Fruit fly (Drosophila melanogaster) whole organism, embryonic: ENCODE measurements around the gene Rab5.

Experiments
- Asciz ChIP-seq: fragments of 200-800 bp; sonication (Bioruptor generic); optimal IDR thresholded peaks from 2 replicates; lab custom pipeline; 2017; ENCODE audit warnings: missing biosample characterization, mild to moderate bottlenecking, missing genetic modification characterization, missing genetic modification reagents
- CG11696 ChIP-seq: fragments of 200-800 bp; sonication (Bioruptor generic); IDR thresholded peaks from 2 replicates; pipeline ENCODE4 v1.3.6; 2022; ENCODE audit warnings: missing biosample characterization, missing genetic modification characterization
- CG13424 ChIP-seq: fragments of 200-800 bp; sonication (Bioruptor generic); optimal IDR thresholded peaks from 2 replicates; lab custom pipeline; 2019; ENCODE audit warnings: missing biosample characterization, mild to moderate bottlenecking, missing genetic modification characterization, moderate library complexity
- CG15011 ChIP-seq: fragments of 200-800 bp; sonication (Bioruptor generic); optimal IDR thresholded peaks from 3 replicates; lab custom pipeline; 2018; ENCODE audit warnings: missing biosample characterization, mild to moderate bottlenecking, missing genetic modification characterization
- CG17328 ChIP-seq: fragments of 200-800 bp; sonication (Bioruptor generic); IDR thresholded peaks from 2 replicates; pipeline ENCODE4 v1.3.6; 2022; ENCODE audit warnings: missing biosample characterization, missing genetic modification characterization
- CG3281 ChIP-seq: fragments of 200-800 bp; sonication (Bioruptor generic); optimal IDR thresholded peaks from 3 replicates; lab custom pipeline; 2017; ENCODE audit warnings: missing biosample characterization, mild to moderate bottlenecking, missing genetic modification characterization
- CG33213 ChIP-seq: fragments of 200-800 bp; sonication (Bioruptor generic); optimal IDR thresholded peaks from 3 replicates; lab custom pipeline; 2016; ENCODE audit warnings: missing biosample characterization, missing genetic modification characterization
- CG43689 ChIP-seq: fragments of 200-800 bp; sonication (Bioruptor generic); IDR thresholded peaks from 2 replicates; pipeline ENCODE4 v1.3.6; 2022; ENCODE audit warnings: missing biosample characterization, missing genetic modification characterization
- CG4854 ChIP-seq: fragments of 200-800 bp; sonication (Bioruptor generic); optimal IDR thresholded peaks from 2 replicates; lab custom pipeline; 2016; ENCODE audit warnings: missing biosample characterization, missing genetic modification characterization, inconsistent platforms
- CG6854 ChIP-seq: fragments of 200-800 bp; sonication (Bioruptor generic); optimal IDR thresholded peaks from 3 replicates; lab custom pipeline; 2017; ENCODE audit warnings: missing biosample characterization, mild to moderate bottlenecking, missing genetic modification characterization
- CG7357 ChIP-seq: fragments of 200-800 bp; sonication (Bioruptor generic); IDR thresholded peaks from 3 replicates; pipeline ENCODE4 v1.3.6; 2022; ENCODE audit warnings: missing biosample characterization, missing genetic modification characterization
- CG7372 ChIP-seq: fragments of 200-800 bp; sonication (Bioruptor generic); IDR thresholded peaks from 2 replicates; pipeline ENCODE4 v1.3.6; 2022; ENCODE audit warnings: missing biosample characterization, missing genetic modification characterization
- CG8944 ChIP-seq: fragments of 200-800 bp; sonication (Bioruptor generic); optimal IDR thresholded peaks from 3 replicates; lab custom pipeline; 2016; ENCODE audit warnings: missing biosample characterization, missing genetic modification characterization
- Gsc ChIP-seq: fragments of 200-800 bp; sonication (Bioruptor generic); IDR thresholded peaks from 2 replicates; pipeline ENCODE4 v1.3.6; 2022; ENCODE audit warnings: missing biosample characterization, missing genetic modification characterization
- HLHmδ ChIP-seq: fragments of 200-800 bp; sonication (Bioruptor generic); optimal IDR thresholded peaks from 2 replicates; lab custom pipeline; 2018; ENCODE audit warnings: missing biosample characterization, mild to moderate bottlenecking, missing genetic modification characterization, moderate library complexity
- HmgZ ChIP-seq: fragments of 200-800 bp; sonication (Bioruptor generic); optimal IDR thresholded peaks from 2 replicates; lab custom pipeline; 2018; ENCODE audit warnings: missing biosample characterization, mild to moderate bottlenecking, missing genetic modification characterization
- Hmx ChIP-seq: fragments of 200-800 bp; sonication (Bioruptor generic); optimal IDR thresholded peaks from 2 replicates; lab custom pipeline; 2016; ENCODE audit warnings: missing biosample characterization, missing genetic modification characterization
- Hr39 ChIP-seq: fragments of >200 bp; optimal IDR thresholded peaks from 2 replicates; lab custom pipeline; 2017
- Lhr ChIP-seq: fragments of 200-800 bp; sonication (Bioruptor generic); optimal IDR thresholded peaks from 3 replicates; lab custom pipeline; 2017; ENCODE audit warnings: mild to moderate bottlenecking, missing biosample characterization, missing genetic modification reagents, missing genetic modification characterization
- Mad ChIP-seq: fragments of 200-800 bp; sonication (Bioruptor generic); optimal IDR thresholded peaks from 2 replicates; lab custom pipeline; 2016; ENCODE audit warnings: missing biosample characterization, missing genetic modification characterization
- Mes4 ChIP-seq: fragments of 200-800 bp; sonication (Bioruptor generic); optimal IDR thresholded peaks from 2 replicates; lab custom pipeline; 2016; ENCODE audit warnings: missing biosample characterization, missing genetic modification characterization
- NC2β ChIP-seq: fragments of 200-800 bp; sonication (Bioruptor generic); optimal IDR thresholded peaks from 2 replicates; lab custom pipeline; 2016; ENCODE audit warnings: missing biosample characterization, missing genetic modification characterization
- NFAT ChIP-seq: fragments of 200-800 bp; sonication (Bioruptor generic); IDR thresholded peaks from 2 replicates; pipeline ENCODE4 v1.3.6; 2022; ENCODE audit warnings: missing biosample characterization, missing genetic modification characterization
- Opbp ChIP-seq: fragments of 200-800 bp; sonication (Bioruptor generic); IDR thresholded peaks from 3 replicates; pipeline ENCODE4 v1.3.6; 2022; ENCODE audit warnings: missing biosample characterization, missing genetic modification characterization; ENCODE audit not compliant: partially characterized antibody
- Ssrp ChIP-seq: fragments of 200-800 bp; sonication (Bioruptor generic); optimal IDR thresholded peaks from 2 replicates; lab custom pipeline; 2018; ENCODE audit warnings: missing biosample characterization, mild to moderate bottlenecking, missing genetic modification characterization, moderate library complexity
- Stat92E ChIP-seq, 3 experiments: fragments of >200 bp in 2 of 3; fragments of 200-800 bp in 1 of 3; sonication (Bioruptor generic) in 1 of 3; optimal IDR thresholded peaks; 2 replicates each; lab custom pipeline; 2017 to 2019; ENCODE audit warnings: missing biosample characterization in 3 of 3, missing genetic modification characterization in 3 of 3, mild to moderate bottlenecking in 1 of 3, moderate library complexity in 1 of 3
- TFAM ChIP-seq: fragments of 200-800 bp; sonication (Bioruptor generic); optimal IDR thresholded peaks from 2 replicates; lab custom pipeline; 2017; ENCODE audit warnings: missing biosample characterization, missing genetic modification characterization, inconsistent platforms
- abd-A ChIP-seq: fragments of 200-800 bp; sonication (Bioruptor generic); optimal IDR thresholded peaks from 3 replicates; lab custom pipeline; 2019; ENCODE audit warnings: missing biosample characterization, mild to moderate bottlenecking, missing genetic modification characterization, moderate library complexity
- ash1 ChIP-seq: fragments of 200-800 bp; sonication (Bioruptor generic); optimal IDR thresholded peaks from 2 replicates; lab custom pipeline; 2018; ENCODE audit warnings: missing biosample characterization, mild to moderate bottlenecking, missing genetic modification characterization
- bcd ChIP-seq: fragments of 200-800 bp; sonication (Bioruptor generic); optimal IDR thresholded peaks from 2 replicates; lab custom pipeline; 2017; ENCODE audit warnings: missing biosample characterization, mild to moderate bottlenecking, missing genetic modification characterization
- cato ChIP-seq: fragments of 200-800 bp; sonication (Bioruptor generic); optimal IDR thresholded peaks from 2 replicates; lab custom pipeline; 2016; ENCODE audit warnings: missing biosample characterization, missing genetic modification characterization, borderline replicate concordance
- crol ChIP-seq: fragments of 200-800 bp; sonication (Bioruptor generic); IDR thresholded peaks from 2 replicates; pipeline ENCODE4 v1.3.6; 2022; ENCODE audit warnings: missing biosample characterization, missing genetic modification characterization
- dan ChIP-seq: fragments of 200-800 bp; sonication (Bioruptor generic); IDR thresholded peaks from 2 replicates; pipeline ENCODE4 v1.3.6; 2022; ENCODE audit warnings: missing biosample characterization, missing genetic modification characterization
- dati ChIP-seq: fragments of 200-800 bp; sonication (Bioruptor generic); IDR thresholded peaks from 2 replicates; pipeline ENCODE4 v1.3.6; 2022; ENCODE audit warnings: missing biosample characterization, missing genetic modification characterization
- dmrt11E ChIP-seq: fragments of 200-800 bp; sonication (Bioruptor generic); optimal IDR thresholded peaks from 3 replicates; lab custom pipeline; 2018; ENCODE audit warnings: missing biosample characterization, mild to moderate bottlenecking, missing genetic modification characterization, moderate library complexity
- dpn ChIP-seq, 2 experiments: fragments of 200-800 bp; sonication (Bioruptor generic); optimal IDR thresholded peaks; 3 replicates each; lab custom pipeline; 2016; ENCODE audit warnings: missing biosample characterization in 2 of 2, missing genetic modification characterization in 2 of 2
- fu2 ChIP-seq: fragments of 200-800 bp; sonication (Bioruptor generic); optimal IDR thresholded peaks from 2 replicates; lab custom pipeline; 2016; ENCODE audit warnings: missing biosample characterization, missing genetic modification characterization
- jigr1 ChIP-seq: fragments of 200-800 bp; sonication (Bioruptor generic); IDR thresholded peaks from 3 replicates; pipeline ENCODE4 v1.3.6; 2022; ENCODE audit warnings: missing biosample characterization, missing genetic modification characterization
- nau ChIP-seq: fragments of 200-800 bp; sonication (Bioruptor generic); optimal IDR thresholded peaks from 3 replicates; lab custom pipeline; 2017; ENCODE audit warnings: missing biosample characterization, mild to moderate bottlenecking, missing genetic modification characterization, missing genetic modification reagents
- nerfin-2 ChIP-seq: fragments of 200-800 bp; sonication (Bioruptor generic); IDR thresholded peaks from 2 replicates; pipeline ENCODE4 v1.3.6; 2022; ENCODE audit warnings: missing biosample characterization, missing genetic modification characterization; ENCODE audit not compliant: partially characterized antibody
- otp ChIP-seq: fragments of 200-800 bp; sonication (Bioruptor generic); IDR thresholded peaks from 3 replicates; pipeline ENCODE4, ENCODE4 v1.3.6; 2022; ENCODE audit warnings: missing biosample characterization, missing genetic modification characterization
- pan ChIP-seq, 4 experiments: fragments of >200 bp in 3 of 4; fragments of 200-800 bp in 1 of 4; sonication (Bioruptor generic) in 1 of 4; optimal IDR thresholded peaks in 3 of 4; IDR thresholded peaks in 1 of 4; 2 replicates each; pipeline versions ENCODE4 v1.3.6 to Lab custom; 2017 to 2022; ENCODE audit warnings: missing biosample characterization in 2 of 4, missing genetic modification characterization in 2 of 4, mixed read lengths in 1 of 4
- repo ChIP-seq: fragments of 200-800 bp; sonication (Bioruptor generic); optimal IDR thresholded peaks from 2 replicates; lab custom pipeline; 2016; ENCODE audit warnings: missing biosample characterization, missing genetic modification characterization
- sima ChIP-seq: fragments of 200-800 bp; sonication (Bioruptor generic); optimal IDR thresholded peaks from 2 replicates; lab custom pipeline; 2016; ENCODE audit warnings: missing biosample characterization, missing genetic modification characterization
- tll ChIP-seq, 2 experiments: fragments of 200-800 bp in 1 of 2; fragments of >200 bp in 1 of 2; sonication (Bioruptor generic) in 1 of 2; optimal IDR thresholded peaks; 2 replicates each; lab custom pipeline; 2017 to 2019; ENCODE audit warnings: missing biosample characterization in 2 of 2, missing genetic modification characterization in 2 of 2, mild to moderate bottlenecking in 1 of 2, moderate library complexity in 1 of 2
- toy ChIP-seq: fragments of 200-800 bp; sonication (Bioruptor generic); IDR thresholded peaks from 2 replicates; pipeline ENCODE4 v1.3.6; 2022; ENCODE audit warnings: missing biosample characterization, missing genetic modification characterization
- zfh1 ChIP-seq: fragments of 200-800 bp; sonication (Bioruptor generic); IDR thresholded peaks from 3 replicates; pipeline ENCODE4 v1.3.6; 2022; ENCODE audit warnings: missing biosample characterization, missing genetic modification characterization

The Rab5 gene

dm6 chr2L:2373818-2374746, 9.0 kb upstream of the Rab5 start, which contains the start of the genes CG3609 and CG15390 (continued):
- peak; percentile 82 for TF ChIP-seq Mes4
- peak; percentile 42; the same call in 1 of the 2 replicates for TF ChIP-seq CG11696 (GFP tag; lab: Robert Waterston, UW)
- peak; percentile 97 for TF ChIP-seq abd-A
- TF ChIP-seq CG6854 (GFP tag; lab: Kevin White, UChicago) = peak; percentile 14
- TF ChIP-seq jigr1 (GFP tag; lab: Robert Waterston, UW) = no peak
- TF ChIP-seq otp = peak; percentile 92
- TF ChIP-seq Lhr (GFP tag; lab: Kevin White, UChicago) = no peak
- peak; percentile 66 for TF ChIP-seq CG3281 (GFP tag; lab: Kevin White, UChicago)
- peak; percentile 50 for TF ChIP-seq Hmx
- peak; percentile 88 to 92 for TF ChIP-seq dpn (GFP tag; optimal IDR thresholded peaks at IDR 0.05; lab: Kevin White, UChicago)
- TF ChIP-seq Asciz = peak; percentile 29
- peak; percentile 72 for TF ChIP-seq CG13424
- TF ChIP-seq dmrt11E (tag; lab: Kevin White, UChicago) = peak; percentile 15
- TF ChIP-seq Stat92E (GFP tag; optimal IDR thresholded peaks at IDR 0.05; lab: Kevin White, UChicago) = peak in 1 of 3 experiments; percentile 49
- peak; percentile 82 for TF ChIP-seq CG17328
- no peak for TF ChIP-seq TFAM (GFP tag; lab: Kevin White, UChicago)
- peak; percentile 83 for TF ChIP-seq Mad (GFP tag; lab: Kevin White, UChicago)
- peak; percentile 83 for TF ChIP-seq fu2
- TF ChIP-seq tll (GFP tag; optimal IDR thresholded peaks at IDR 0.05; lab: Kevin White, UChicago) = no peak
- peak; percentile 74; the same call in 1 of the 2 replicates for TF ChIP-seq dati (GFP tag; lab: Robert Waterston, UW)
- peak; percentile 88 for TF ChIP-seq NC2β (GFP tag; lab: Kevin White, UChicago)
- no peak for TF ChIP-seq crol
- no peak for TF ChIP-seq pan (optimal IDR thresholded peaks at IDR 0.05; lab: Kevin White, UChicago)
- TF ChIP-seq pan (GFP tag; optimal IDR thresholded peaks at IDR 0.05 in 1 of 2, IDR thresholded peaks at IDR 0.05 in 1 of 2) = peak in 1 of 2 experiments; percentile 75
- peak; percentile 99 for TF ChIP-seq NFAT (GFP tag; lab: Robert Waterston, UW)
- TF ChIP-seq repo (GFP tag; lab: Kevin White, UChicago) = peak; percentile 74
- TF ChIP-seq toy (GFP tag; lab: Robert Waterston, UW) = peak; percentile 42; the same call in 1 of the 2 replicates
- TF ChIP-seq cato (GFP tag; lab: Kevin White, UChicago) = peak; percentile 41
- no peak for TF ChIP-seq HLHmδ (GFP tag; lab: Kevin White, UChicago)
- TF ChIP-seq dan (GFP tag; lab: Robert Waterston, UW) = no peak
- TF ChIP-seq bcd (GFP tag; lab: Kevin White, UChicago) = peak; percentile 71
- TF ChIP-seq CG15011 (GFP tag; lab: Kevin White, UChicago) = no peak
- TF ChIP-seq CG7372 = peak; percentile 60
- no peak for TF ChIP-seq nerfin-2 (GFP tag; lab: Robert Waterston, UW)
- peak; percentile 86 for TF ChIP-seq ash1
- no peak for TF ChIP-seq Gsc
- TF ChIP-seq Hr39 = no peak
- TF ChIP-seq zfh1 (GFP tag; lab: Robert Waterston, UW) = peak; percentile 92
- TF ChIP-seq CG8944 (GFP tag; lab: Kevin White, UChicago) = peak; percentile 85
- peak; percentile 87 for TF ChIP-seq HmgZ (tag; lab: Kevin White, UChicago)
- TF ChIP-seq CG43689 (GFP tag; lab: Robert Waterston, UW) = 0 out of 2 replicates have a peak, but pooled peaks have one; percentile 9
- TF ChIP-seq Ssrp (tag; lab: Kevin White, UChicago) = peak; percentile 45
- peak; percentile 91 for TF ChIP-seq CG33213 (GFP tag; lab: Kevin White, UChicago)
- TF ChIP-seq CG7357 = peak; percentile 33; the same call in 1 of the 3 replicates
- no peak for TF ChIP-seq nau (GFP tag; lab: Kevin White, UChicago)
- TF ChIP-seq CG4854 (GFP tag; lab: Kevin White, UChicago) = peak; percentile 73
- peak; percentile 25; the same call in 1 of the 3 replicates for TF ChIP-seq Opbp (GFP tag; lab: Robert Waterston, UW)
- TF ChIP-seq sima (GFP tag; lab: Kevin White, UChicago) = peak; percentile 3
